Fruit fly (Drosophila melanogaster): ENCODE data around the gene CG42752.

CG42752 gene

DNA sequence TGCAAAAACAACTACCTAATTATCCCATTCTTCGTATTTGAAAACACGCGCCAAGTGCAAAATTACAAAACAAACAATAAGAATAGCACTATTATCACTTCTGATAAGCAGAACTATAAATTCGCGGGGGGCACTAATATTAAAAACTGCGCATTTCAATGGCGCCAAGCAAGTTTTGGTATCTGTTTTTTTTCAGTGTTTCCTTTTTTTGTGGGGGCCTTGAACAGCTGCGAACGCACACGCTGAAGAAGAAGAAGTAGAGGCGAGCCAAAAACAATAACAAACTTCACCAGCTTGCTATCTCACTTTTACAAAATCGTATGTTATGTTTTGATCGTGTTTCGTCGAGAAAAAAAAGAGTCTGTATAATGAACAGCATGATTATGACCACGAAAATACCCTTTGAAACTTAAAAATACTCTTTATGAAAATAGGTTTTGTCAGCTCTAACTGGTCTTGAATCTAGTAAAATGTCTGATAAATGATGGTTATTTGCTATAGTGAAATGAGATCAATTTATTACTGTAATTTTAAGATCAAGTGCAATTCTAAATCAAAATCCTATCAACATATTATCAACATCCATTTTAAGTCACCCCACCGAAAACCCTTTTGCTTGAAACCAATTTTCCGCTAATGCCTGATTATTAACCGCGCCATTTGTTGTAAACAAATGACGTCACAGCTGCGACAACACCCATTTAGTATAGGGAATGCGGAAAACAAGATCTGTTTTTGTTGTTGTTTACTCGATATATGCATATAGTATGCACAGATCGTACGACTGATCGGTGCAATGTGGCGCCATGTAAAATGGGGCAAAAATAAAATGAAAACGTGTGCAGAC, 45.8 kb downstream of the CG42752 start (continued):
- TF ChIP-seq CG1233 (GFP tag; optimal IDR thresholded peaks at IDR 0.05): peak; percentile 51
- TF ChIP-seq CG5180 (GFP tag; optimal IDR thresholded peaks at IDR 0.05): peak; percentile 28
- peak; percentile 70 for TF ChIP-seq Xbp1 (GFP tag; optimal IDR thresholded peaks at IDR 0.05)
- peak; percentile 70; the same call in 2 of the 4 replicates for TF ChIP-seq chinmo (GFP tag; IDR thresholded peaks at IDR 0.05; ENCODE audit: partially characterized antibody)
- TF ChIP-seq pnt (GFP tag; optimal IDR thresholded peaks at IDR 0.05): peak; percentile 38
- TF ChIP-seq fd96Cb (tag; optimal IDR thresholded peaks at IDR 0.05): peak; percentile 23
- TF ChIP-seq psq (GFP tag; optimal IDR thresholded peaks at IDR 0.05): peak; percentile 67
- TF ChIP-seq BtbVII (GFP tag; optimal IDR thresholded peaks at IDR 0.05): peak; percentile 27
- TF ChIP-seq CG3726 (GFP tag; IDR thresholded peaks at IDR 0.05): no peak
- no peak for TF ChIP-seq twi (tag; optimal IDR thresholded peaks at IDR 0.05)
- peak; percentile 52 for TF ChIP-seq CG12769 (tag; optimal IDR thresholded peaks at IDR 0.05)
- peak; percentile 7 for TF ChIP-seq CG15073 (GFP tag; optimal IDR thresholded peaks at IDR 0.05)
- TF ChIP-seq Dip3 (GFP tag; optimal IDR thresholded peaks at IDR 0.05): peak; percentile 61
- peak; percentile 50 for TF ChIP-seq CG4328 (GFP tag; optimal IDR thresholded peaks at IDR 0.05)
- peak; percentile 50 for TF ChIP-seq PHDP (tag; optimal IDR thresholded peaks at IDR 0.05)
- TF ChIP-seq Meics (GFP tag; optimal IDR thresholded peaks at IDR 0.05): peak; percentile 63
- peak; percentile 58; the same call in 2 of the 3 replicates for TF ChIP-seq dysf (GFP tag; IDR thresholded peaks at IDR 0.05)
- TF ChIP-seq CG18764 (GFP tag; optimal IDR thresholded peaks at IDR 0.05): peak; percentile 63
- peak; percentile 23 for TF ChIP-seq grn (GFP tag; optimal IDR thresholded peaks at IDR 0.05)
- 0 out of 2 replicates have a peak, but pooled peaks have one; percentile 36 for TF ChIP-seq CG1024 (GFP tag; IDR thresholded peaks at IDR 0.05)
- TF ChIP-seq ro (GFP tag; IDR thresholded peaks at IDR 0.05): no peak
- peak; percentile 57 for TF ChIP-seq H2.0 (GFP tag; IDR thresholded peaks at IDR 0.05)
- TF ChIP-seq Oli (tag; optimal IDR thresholded peaks at IDR 0.05): peak; percentile 8
- TF ChIP-seq maf-S (GFP tag; optimal IDR thresholded peaks at IDR 0.05): peak; percentile 50
- TF ChIP-seq Dp (GFP tag; optimal IDR thresholded peaks at IDR 0.05): peak; percentile 34
- no peak for TF ChIP-seq fd3F (GFP tag; optimal IDR thresholded peaks at IDR 0.05)
- peak; percentile 49 for TF ChIP-seq CG14710 (tag; optimal IDR thresholded peaks at IDR 0.05)
- TF ChIP-seq crp (GFP tag; optimal IDR thresholded peaks at IDR 0.05): peak; percentile 43 to 79
- no peak for TF ChIP-seq CG17568 (GFP tag; optimal IDR thresholded peaks at IDR 0.05)
- TF ChIP-seq CG9609 (GFP tag; optimal IDR thresholded peaks at IDR 0.05): peak; percentile 72
- peak; percentile 74 for TF ChIP-seq Antp (GFP tag; optimal IDR thresholded peaks at IDR 0.05)
- peak; percentile 49 for TF ChIP-seq HHEX (GFP tag; optimal IDR thresholded peaks at IDR 0.05)
- peak; percentile 52 for TF ChIP-seq CG9932 (GFP tag; IDR thresholded peaks at IDR 0.05)
- TF ChIP-seq gcm2 (GFP tag; optimal IDR thresholded peaks at IDR 0.05): peak; percentile 37
- TF ChIP-seq seq (GFP tag; IDR thresholded peaks at IDR 0.05): peak; percentile 55; the same call in 1 of the 2 replicates
- TF ChIP-seq prd (optimal IDR thresholded peaks at IDR 0.05): no peak
- TF ChIP-seq prd (GFP tag; IDR thresholded peaks at IDR 0.05): peak; percentile 66
- TF ChIP-seq CG12391 (tag; optimal IDR thresholded peaks at IDR 0.05): peak; percentile 48
- peak; percentile 36; the same call in 1 of the 3 replicates for TF ChIP-seq CG11695 (GFP tag; IDR thresholded peaks at IDR 0.05)
- peak; percentile 63 for TF ChIP-seq row (GFP tag; IDR thresholded peaks at IDR 0.05)
- TF ChIP-seq CG3847 (GFP tag; IDR thresholded peaks at IDR 0.05): 0 out of 2 replicates have a peak, but pooled peaks have one; percentile 13
- peak; percentile 51 for TF ChIP-seq Hsf (GFP tag; optimal IDR thresholded peaks at IDR 0.05)
- peak; percentile 26 for TF ChIP-seq Deaf1 (tag; optimal IDR thresholded peaks at IDR 0.05)
- TF ChIP-seq CG13624 (GFP tag; optimal IDR thresholded peaks at IDR 0.05): peak; percentile 90
- TF ChIP-seq Side (GFP tag; optimal IDR thresholded peaks at IDR 0.05): peak; percentile 60
- TF ChIP-seq dpn (GFP tag; optimal IDR thresholded peaks at IDR 0.05): peak; percentile 66 to 74
- TF ChIP-seq B-H2 (GFP tag; optimal IDR thresholded peaks at IDR 0.05): peak; percentile 75
- TF ChIP-seq CG9727 (GFP tag; optimal IDR thresholded peaks at IDR 0.05): peak; percentile 66

Measured in whole organism, embryonic.